Worm (Caenorhabditis elegans) whole organism, mixed stage, embryonic: ENCODE measurements around the gene mop-25.2.

ENCODE experiments used
- nhr-12 ChIP-seq: fragments of 150-350 bp; optimal IDR thresholded peaks from 2 replicates; lab custom pipeline; 2014; ENCODE audit warnings: missing biosample characterization, missing genetic modification characterization
- snpc-4 ChIP-seq: fragments of 150-350 bp; optimal IDR thresholded peaks from 2 replicates; lab custom pipeline; 2014; ENCODE audit warnings: missing biosample characterization, missing genetic modification characterization
- unc-62 ChIP-seq: fragments of 150-350 bp; optimal IDR thresholded peaks from 2 replicates; lab custom pipeline; 2014; ENCODE audit warnings: missing biosample characterization, missing genetic modification reagents, missing genetic modification characterization

DNA sequence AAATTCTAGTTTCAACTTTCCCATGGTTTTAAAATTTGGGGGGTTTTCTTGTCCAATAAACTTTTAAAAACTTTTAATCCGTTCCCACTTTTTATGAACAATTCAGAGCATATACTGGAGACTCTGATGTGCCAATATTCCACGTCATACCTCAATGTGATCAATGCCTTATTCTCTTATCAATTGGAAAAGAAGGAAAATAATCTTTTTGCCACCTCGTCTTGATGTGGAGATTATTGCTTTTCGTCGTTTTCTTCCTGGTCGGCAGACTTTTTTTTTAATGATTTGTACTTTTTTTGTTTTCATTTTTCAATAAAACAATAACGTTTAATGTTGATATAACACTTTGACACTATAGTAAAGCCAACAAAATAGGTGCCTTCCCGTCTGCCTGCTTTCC lies 26.0 kb downstream of the mop-25.2 start:
- TF ChIP-seq nhr-12 (tag; lab: Kevin White, UChicago) (no peak), unc-62 (GFP tag; lab: Kevin White, UChicago) (no peak), snpc-4 (no peak)
